Worm (Caenorhabditis elegans): ENCODE results near the gene pals-19.

- TF ChIP-seq ZK546.5 (tag; optimal IDR thresholded peaks at IDR 0.05), result no peak
- TF ChIP-seq lir-3 (tag; optimal IDR thresholded peaks at IDR 0.05), result no peak
Observed at ce11 chrIII:1384694-1385093, 17.0 kb upstream of the pals-19 start.
